Worm (Caenorhabditis elegans) whole organism, L4 larva: ENCODE results near the gene klp-3.
A peak's percentile ranks its signal among the peaks of the same experiment; 100 is the strongest.

Source experiments
- D1046.2 ChIP-seq: fragments of 200-800 bp; sonication (Bioruptor generic); IDR thresholded peaks from 2 replicates; pipeline ENCODE4 v1.3.6; 2022; ENCODE audit warnings: missing genetic modification characterization, missing compliant biosample characterization
- F37D6.2 ChIP-seq: sonication (generic microtip); optimal IDR thresholded peaks from 2 replicates; lab custom pipeline; 2016; ENCODE audit warnings: mild to moderate bottlenecking, missing genetic modification characterization, missing compliant biosample characterization
- R02D3.7 ChIP-seq: fragments of 150-350 bp; sonication (generic microtip); optimal IDR thresholded peaks from 3 replicates; lab custom pipeline; 2014; ENCODE audit warnings: missing biosample characterization, missing genetic modification characterization
- T20F7.1 ChIP-seq: fragments of 200-800 bp; sonication (Bioruptor generic); optimal IDR thresholded peaks from 2 replicates; lab custom pipeline; 2018; ENCODE audit warnings: mild to moderate bottlenecking, missing genetic modification characterization, missing compliant biosample characterization
- T26A8.4 ChIP-seq: fragments of 200-800 bp; sonication (Bioruptor generic); IDR thresholded peaks from 2 replicates; pipeline ENCODE4 v1.3.6; 2022; ENCODE audit warnings: missing genetic modification characterization, missing compliant biosample characterization
- Y48G9A.11 ChIP-seq: fragments of 200-800 bp; sonication (Bioruptor generic); IDR thresholded peaks from 2 replicates; pipeline ENCODE4 v1.3.6; 2022; ENCODE audit warnings: missing genetic modification reagents, missing genetic modification characterization, missing compliant biosample characterization
- ZK337.2 ChIP-seq: fragments of 200-800 bp; sonication (Bioruptor generic); IDR thresholded peaks from 2 replicates; pipeline ENCODE4 v1.3.6; 2022; ENCODE audit warnings: missing genetic modification reagents, missing genetic modification characterization, missing compliant biosample characterization
- aha-1 ChIP-seq: fragments of 150-350 bp; peaks from one replicate; lab custom pipeline; 2014; ENCODE audit warnings: missing biosample characterization, missing genetic modification characterization
- ama-1 ChIP-seq: fragments of 150-350 bp; optimal IDR thresholded peaks from 2 replicates; lab custom pipeline; 2014; ENCODE audit warnings: inconsistent platforms, mixed read lengths
- ceh-62 ChIP-seq: sonication (generic microtip); optimal IDR thresholded peaks from 2 replicates; lab custom pipeline; 2017; ENCODE audit warnings: missing biosample characterization, missing genetic modification characterization
- ceh-82 ChIP-seq: sonication (generic microtip); optimal IDR thresholded peaks from 2 replicates; lab custom pipeline; 2017; ENCODE audit warnings: missing biosample characterization, missing genetic modification characterization
- ces-1 ChIP-seq: fragments of 150-350 bp; sonication (generic microtip); optimal IDR thresholded peaks from 4 replicates; lab custom pipeline; 2014; ENCODE audit warnings: missing biosample characterization, missing genetic modification reagents, missing genetic modification characterization
- cey-2 ChIP-seq: sonication (generic microtip); optimal IDR thresholded peaks from 3 replicates; lab custom pipeline; 2017; ENCODE audit warnings: missing genetic modification characterization, mild to moderate bottlenecking, missing compliant biosample characterization, antibody characterized with exemption, borderline replicate concordance; ENCODE audit not compliant: insufficient read depth
- daf-8 ChIP-seq: fragments of 200-800 bp; sonication (Bioruptor generic); IDR thresholded peaks from 2 replicates; pipeline ENCODE4 v1.3.6; 2022; ENCODE audit warnings: missing genetic modification characterization, missing compliant biosample characterization
- dmd-6 ChIP-seq: fragments of 200-800 bp; sonication (Bioruptor generic); IDR thresholded peaks from 2 replicates; pipeline ENCODE4 v1.3.6; 2022; ENCODE audit warnings: missing genetic modification reagents, missing genetic modification characterization, missing compliant biosample characterization
- duxl-1 ChIP-seq: sonication (generic microtip); optimal IDR thresholded peaks from 2 replicates; lab custom pipeline; 2016; ENCODE audit warnings: mild to moderate bottlenecking, missing genetic modification characterization, moderate library complexity, missing compliant biosample characterization; ENCODE audit not compliant: poor library complexity
- dve-1 ChIP-seq: sonication (generic microtip); optimal IDR thresholded peaks from 2 replicates; lab custom pipeline; 2017; ENCODE audit warnings: antibody characterized with exemption, mild to moderate bottlenecking, missing genetic modification characterization, missing compliant biosample characterization; ENCODE audit not compliant: insufficient read depth
- gei-8 ChIP-seq: fragments of 200-800 bp; sonication (Bioruptor generic); optimal IDR thresholded peaks from 2 replicates; lab custom pipeline; 2018; ENCODE audit warnings: mild to moderate bottlenecking, missing genetic modification characterization, missing compliant biosample characterization
- hif-1 ChIP-seq, 2 experiments: sonication (generic microtip); optimal IDR thresholded peaks; 2 replicates each; lab custom pipeline; 2016 to 2017; ENCODE audit warnings: missing compliant biosample characterization in 2 of 2, missing genetic modification characterization in 2 of 2, missing genetic modification reagents in 2 of 2, missing genotype in 2 of 2, mild to moderate bottlenecking in 1 of 2
- lin-13 ChIP-seq: fragments of 150-350 bp; optimal IDR thresholded peaks from 2 replicates; lab custom pipeline; 2014; ENCODE audit warnings: missing biosample characterization, missing genetic modification reagents, missing genetic modification characterization
- lin-15B ChIP-seq: fragments of 150-350 bp; sonication (generic microtip); optimal IDR thresholded peaks from 3 replicates; lab custom pipeline; 2014; ENCODE audit warnings: missing biosample characterization, missing genetic modification characterization
- lin-29 ChIP-seq: fragments of 200-800 bp; sonication (Bioruptor generic); IDR thresholded peaks from 2 replicates; pipeline ENCODE4 v1.3.6; 2022; ENCODE audit warnings: missing genetic modification reagents, missing genetic modification characterization, missing compliant biosample characterization
- lin-38 ChIP-seq: fragments of 200-800 bp; sonication (Bioruptor generic); IDR thresholded peaks from 2 replicates; pipeline ENCODE4 v1.3.6; 2022; ENCODE audit warnings: missing genetic modification reagents, missing genetic modification characterization, missing compliant biosample characterization
- lir-3 ChIP-seq: sonication (generic microtip); optimal IDR thresholded peaks from 2 replicates; lab custom pipeline; 2016; ENCODE audit warnings: mild to moderate bottlenecking, missing genetic modification characterization, missing compliant biosample characterization
- lsy-2 ChIP-seq, 2 experiments: fragments of 150-350 bp in 1 of 2; sonication (generic microtip) in 1 of 2; optimal IDR thresholded peaks; 2 replicates each; lab custom pipeline; 2014 to 2017; ENCODE audit warnings: missing biosample characterization in 2 of 2, missing genetic modification characterization in 2 of 2
- mdt-29 ChIP-seq: fragments of 200-800 bp; sonication (Bioruptor generic); IDR thresholded peaks from 2 replicates; pipeline ENCODE4 v1.3.6; 2022; ENCODE audit warnings: missing genetic modification reagents, missing genetic modification characterization, missing compliant biosample characterization
- mep-1 ChIP-seq: fragments of 150-350 bp; sonication (generic microtip); optimal IDR thresholded peaks from 3 replicates; lab custom pipeline; 2014; ENCODE audit warnings: missing biosample characterization, missing genetic modification characterization
- mes-2 ChIP-seq: sonication (generic microtip); optimal IDR thresholded peaks from 2 replicates; lab custom pipeline; 2016; ENCODE audit warnings: missing genotype, mild to moderate bottlenecking, missing genetic modification characterization, missing compliant biosample characterization; ENCODE audit not compliant: poor library complexity, severe bottlenecking
- mxl-2 ChIP-seq: fragments of 200-800 bp; sonication (Bioruptor generic); conservative IDR thresholded peaks from 2 replicates; pipeline ENCODE4 v1.3.6; 2022; ENCODE audit warnings: missing genetic modification reagents, missing genetic modification characterization, missing compliant biosample characterization
- mxl-3 ChIP-seq: fragments of 200-800 bp; sonication (Bioruptor generic); optimal IDR thresholded peaks from 2 replicates; lab custom pipeline; 2018; ENCODE audit warnings: mild to moderate bottlenecking, missing genetic modification characterization, missing compliant biosample characterization
- nhr-102 ChIP-seq: sonication (generic microtip); optimal IDR thresholded peaks from 2 replicates; lab custom pipeline; 2016; ENCODE audit warnings: mild to moderate bottlenecking, missing genetic modification characterization, moderate library complexity, missing compliant biosample characterization
- nhr-11 ChIP-seq: fragments of 150-350 bp; optimal IDR thresholded peaks from 2 replicates; lab custom pipeline; 2014; ENCODE audit warnings: missing biosample characterization, missing genetic modification characterization
- nhr-28 ChIP-seq: fragments of 150-350 bp; optimal IDR thresholded peaks from 2 replicates; lab custom pipeline; 2014; ENCODE audit warnings: missing biosample characterization, missing genetic modification characterization
- nhr-48 ChIP-seq: sonication (generic microtip); optimal IDR thresholded peaks from 2 replicates; lab custom pipeline; 2016; ENCODE audit warnings: mild to moderate bottlenecking, missing genetic modification characterization, missing compliant biosample characterization
- nhr-6 ChIP-seq: fragments of 150-350 bp; optimal IDR thresholded peaks from 2 replicates; lab custom pipeline; 2014; ENCODE audit warnings: missing biosample characterization, missing genetic modification characterization
- nhr-77 ChIP-seq: fragments of 150-350 bp; optimal IDR thresholded peaks from 2 replicates; lab custom pipeline; 2014; ENCODE audit warnings: missing biosample characterization, missing genetic modification characterization
- rbr-2 ChIP-seq: sonication (generic microtip); optimal IDR thresholded peaks from 2 replicates; lab custom pipeline; 2016; ENCODE audit warnings: missing genotype, missing genetic modification characterization, missing compliant biosample characterization
- saeg-2 ChIP-seq: fragments of 200-800 bp; sonication (Bioruptor generic); IDR thresholded peaks from 2 replicates; pipeline ENCODE4 v1.3.6; 2022; ENCODE audit warnings: missing genetic modification reagents, missing genetic modification characterization, missing compliant biosample characterization
- sdz-12 ChIP-seq: fragments of 200-800 bp; sonication (Bioruptor generic); optimal IDR thresholded peaks from 2 replicates; lab custom pipeline; 2018; ENCODE audit warnings: mild to moderate bottlenecking, missing genetic modification characterization, missing compliant biosample characterization
- set-16 ChIP-seq: fragments of 200-800 bp; sonication (Bioruptor generic); IDR thresholded peaks from 2 replicates; pipeline ENCODE4 v1.3.6; 2022; ENCODE audit warnings: missing genetic modification reagents, missing genetic modification characterization, missing compliant biosample characterization
- snpc-4 ChIP-seq: fragments of 150-350 bp; optimal IDR thresholded peaks from 2 replicates; lab custom pipeline; 2014; ENCODE audit warnings: missing biosample characterization, missing genetic modification characterization
- spr-1 ChIP-seq: sonication (generic microtip); optimal IDR thresholded peaks from 2 replicates; lab custom pipeline; 2016; ENCODE audit warnings: mild to moderate bottlenecking, missing genetic modification characterization, missing compliant biosample characterization
- spr-3 ChIP-seq: fragments of 200-800 bp; sonication (Bioruptor generic); optimal IDR thresholded peaks from 2 replicates; lab custom pipeline; 2018; ENCODE audit warnings: mild to moderate bottlenecking, missing genetic modification characterization, missing compliant biosample characterization
- tra-1 ChIP-seq: fragments of 200-800 bp; sonication (Bioruptor generic); IDR thresholded peaks from 2 replicates; pipeline ENCODE4 v1.3.6; 2022; ENCODE audit warnings: missing genetic modification reagents, missing genetic modification characterization, missing compliant biosample characterization
- unc-130 ChIP-seq: sonication (generic microtip); optimal IDR thresholded peaks from 2 replicates; lab custom pipeline; 2016; ENCODE audit warnings: missing genetic modification reagents, missing genetic modification characterization, missing compliant biosample characterization
- unc-62 ChIP-seq, 3 experiments: fragments of 150-350 bp in 1 of 3; sonication (generic microtip); optimal IDR thresholded peaks in 2 of 3; peaks in 1 of 3; 1 replicate in 1 of 3; 2 replicates in 2 of 3; lab custom pipeline; 2014 to 2017; ENCODE audit warnings: missing biosample characterization in 3 of 3, missing genetic modification characterization in 3 of 3, missing genetic modification reagents in 3 of 3, missing genotype in 1 of 3
- zip-11 ChIP-seq: fragments of 200-800 bp; sonication (Bioruptor generic); IDR thresholded peaks from 2 replicates; pipeline ENCODE4 v1.3.6; 2022; ENCODE audit warnings: missing genetic modification characterization, missing compliant biosample characterization
- zip-2 ChIP-seq: fragments of 150-350 bp; optimal IDR thresholded peaks from 2 replicates; lab custom pipeline; 2014; ENCODE audit warnings: missing biosample characterization, missing genetic modification characterization
- ztf-7 ChIP-seq: fragments of 150-350 bp; optimal IDR thresholded peaks from 2 replicates; lab custom pipeline; 2014; ENCODE audit warnings: missing biosample characterization, missing genetic modification characterization

The klp-3 gene

ce11 chrII:7877744-7878468, 35.8 kb downstream of the klp-3 start, which contains the start of gene T01H3.2:
T01H3.2 (minus strand) TSS chrII:7877994.
- TF ChIP-seq sdz-12 (GFP tag; lab: Kevin White, UChicago) (no peak), lir-3 (no peak), snpc-4 (tag; lab: Kevin White, UChicago) (no peak), F37D6.2 (no peak), ceh-82 (no peak), zip-11 (GFP tag; lab: Robert Waterston, UW) (no peak), nhr-48 (tag; lab: Kevin White, UChicago) (no peak), ama-1 (peak; percentile 27), ZK337.2 (no peak), nhr-6 (tag; lab: Kevin White, UChicago) (no peak), lin-13 (GFP tag; lab: Kevin White, UChicago) (no peak), T20F7.1 (GFP tag; lab: Kevin White, UChicago) (peak; percentile 71), ces-1 (GFP tag; lab: Kevin White, UChicago) (no peak), Y48G9A.11 (GFP tag; lab: Robert Waterston, UW) (0 out of 2 replicates have a peak, but pooled peaks have one; percentile 38), tra-1 (GFP tag; lab: Robert Waterston, UW) (no peak), gei-8 (GFP tag; lab: Kevin White, UChicago) (no peak), ztf-7 (no peak), rbr-2 (no peak), lin-29 (GFP tag; lab: Robert Waterston, UW) (no peak), nhr-77 (tag; lab: Kevin White, UChicago) (no peak), lin-38 (GFP tag; lab: Robert Waterston, UW) (peak; percentile 52), nhr-102 (tag; lab: Kevin White, UChicago) (peak; percentile 53), D1046.2 (GFP tag; lab: Robert Waterston, UW) (no peak), mxl-3 (GFP tag; lab: Kevin White, UChicago) (no peak), mdt-29 (GFP tag; lab: Robert Waterston, UW) (0 out of 2 replicates have a peak, but pooled peaks have one; percentile 20), spr-1 (peak; percentile 27), mep-1 (tag; lab: Kevin White, UChicago) (peak; percentile 26), dve-1 (peak; percentile 37), aha-1 (tag; lab: Kevin White, UChicago) (no peak), hif-1 (tag; optimal IDR thresholded peaks at IDR 0.05; lab: Kevin White, UChicago) (no peak), unc-62 (GFP tag; optimal IDR thresholded peaks at IDR 0.05 in 1 of 2; lab: Kevin White, UChicago) (peak in 1 of 2 experiments; percentile 96), unc-62 (tag; optimal IDR thresholded peaks at IDR 0.05; lab: Kevin White, UChicago) (no peak), spr-3 (GFP tag; lab: Kevin White, UChicago) (no peak), mes-2 (tag; lab: Kevin White, UChicago) (no peak), mxl-2 (GFP tag; lab: Robert Waterston, UW) (no peak), set-16 (GFP tag; lab: Robert Waterston, UW) (no peak), lsy-2 (tag; optimal IDR thresholded peaks at IDR 0.05; lab: Kevin White, UChicago) (peak in 1 of 2 experiments; percentile 39), cey-2 (tag; lab: Kevin White, UChicago) (no peak), ceh-62 (tag; lab: Kevin White, UChicago) (no peak)
- TF ChIP-seq, all 104 proteins: peak for 11

DNA sequence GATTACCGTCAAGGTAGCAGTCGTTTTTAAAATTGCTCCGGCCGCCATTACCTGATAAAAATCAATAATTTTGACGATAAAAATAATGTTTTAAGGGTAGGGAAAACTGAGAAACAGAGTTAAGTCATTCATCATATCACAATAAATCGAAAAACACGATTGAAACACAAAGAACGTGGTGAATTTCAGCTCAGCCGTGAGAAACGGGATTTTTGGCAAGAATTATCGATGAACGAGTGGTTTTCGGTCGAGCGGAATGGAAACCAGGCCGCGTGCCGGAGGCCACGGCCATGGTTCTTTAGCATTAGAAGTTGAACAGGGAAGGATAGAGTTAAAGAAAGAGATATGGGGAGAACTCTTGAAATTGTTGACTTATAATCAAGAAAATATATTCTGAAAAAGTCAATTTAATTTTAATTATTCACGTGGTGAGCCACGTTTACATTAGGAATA, 37.1 kb downstream of the klp-3 start, which contains the start of the genes vha-4 and T01H3.5:
vha-4 (minus strand) TSS at position 51 of the 453 bp plus-strand sequence.
T01H3.5 (plus strand) TSS at position 351 of the 453 bp plus-strand sequence.
- TF ChIP-seq duxl-1 (tag; lab: Kevin White, UChicago) (no peak), lin-15B (tag; lab: Kevin White, UChicago) (no peak), ceh-62 (tag; lab: Kevin White, UChicago) (no peak), saeg-2 (GFP tag; lab: Robert Waterston, UW) (no peak), daf-8 (GFP tag; lab: Robert Waterston, UW) (no peak), T26A8.4 (GFP tag; lab: Robert Waterston, UW) (no peak), ZK337.2 (no peak), nhr-28 (tag; lab: Kevin White, UChicago) (peak; percentile 8), nhr-11 (no peak), zip-2 (tag; lab: Kevin White, UChicago) (no peak), mxl-3 (GFP tag; lab: Kevin White, UChicago) (peak; percentile 33), mep-1 (tag; lab: Kevin White, UChicago) (no peak), rbr-2 (no peak), aha-1 (tag; lab: Kevin White, UChicago) (no peak), R02D3.7 (tag; lab: Kevin White, UChicago) (no peak), dmd-6 (GFP tag; lab: Robert Waterston, UW) (no peak), ces-1 (GFP tag; lab: Kevin White, UChicago) (no peak), unc-130 (GFP tag; lab: Kevin White, UChicago) (no peak)
